Worm (Caenorhabditis elegans) whole organism, L3 larva: ENCODE measurements around the gene mltn-11.

Experiments
- ama-1 ChIP-seq: fragments of 150-350 bp; optimal IDR thresholded peaks from 2 replicates; lab custom pipeline; 2018
- egl-27 ChIP-seq: sonication (generic microtip); optimal IDR thresholded peaks from 4 replicates; lab custom pipeline; 2017; ENCODE audit warnings: missing biosample characterization, missing genetic modification reagents, missing genetic modification characterization
- mdl-1 ChIP-seq: fragments of 150-350 bp; optimal IDR thresholded peaks from 2 replicates; lab custom pipeline; 2014; ENCODE audit warnings: missing biosample characterization, missing genetic modification characterization
- tbx-2 ChIP-seq: sonication (generic microtip); optimal IDR thresholded peaks from 2 replicates; lab custom pipeline; 2016; ENCODE audit warnings: mild to moderate bottlenecking, missing genetic modification characterization, missing compliant biosample characterization
- unc-62 ChIP-seq: fragments of 150-350 bp; sonication (generic microtip); optimal IDR thresholded peaks from 4 replicates; lab custom pipeline; 2014; ENCODE audit warnings: missing biosample characterization, missing genetic modification reagents, missing genetic modification characterization
- ztf-11 ChIP-seq: fragments of 150-350 bp; optimal IDR thresholded peaks from 2 replicates; lab custom pipeline; 2014; ENCODE audit warnings: missing biosample characterization, missing genetic modification characterization

ce11 chrV:16591992-16592798 is 43.8 kb upstream of the mltn-11 start, which contains the start of gene srh-269:
- TF ChIP-seq ama-1 (lab: Kevin White, UChicago) (peak; percentile 95), ztf-11 (no peak), tbx-2 (tag; lab: Kevin White, UChicago) (no peak), unc-62 (GFP tag; lab: Kevin White, UChicago) (no peak), mdl-1 (tag; lab: Kevin White, UChicago) (no peak), egl-27 (tag; lab: Kevin White, UChicago) (peak; percentile 33)
